Fruit fly (Drosophila melanogaster): ENCODE measurements around the gene CG5866.

The CG5866 gene

DNA sequence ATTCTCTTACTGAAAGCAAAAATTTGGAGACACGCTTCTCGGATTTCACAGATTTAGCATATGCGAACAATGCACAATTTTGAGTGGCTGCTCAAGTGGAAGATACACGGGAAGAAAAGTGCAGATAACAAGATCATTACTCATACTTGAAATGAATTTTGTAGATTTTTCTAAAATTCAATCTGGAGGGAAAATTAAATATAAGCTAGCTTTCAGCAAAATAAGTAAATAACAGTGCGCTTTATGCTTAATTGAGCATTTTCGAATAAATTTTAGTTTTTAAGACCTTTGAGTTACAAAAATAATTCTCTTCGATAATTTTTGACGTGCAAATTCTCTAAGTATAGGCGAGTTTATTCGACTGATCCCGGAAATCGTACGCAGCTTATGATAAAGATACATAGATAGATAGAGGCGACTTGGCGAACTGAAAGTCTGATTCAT, 14.8 kb upstream of the CG5866 start (continued):
- TF ChIP-seq luna (GFP tag; optimal IDR thresholded peaks at IDR 0.05): no peak
- TF ChIP-seq jumu (GFP tag; optimal IDR thresholded peaks at IDR 0.05): peak; percentile 2
- peak in 1 of 2 experiments; percentile 61 for TF ChIP-seq eve (GFP tag; optimal IDR thresholded peaks at IDR 0.05)
- TF ChIP-seq mirr (GFP tag; optimal IDR thresholded peaks at IDR 0.05): no peak
- peak; percentile 56 for TF ChIP-seq nau (GFP tag; optimal IDR thresholded peaks at IDR 0.05)
- peak; percentile 48 for TF ChIP-seq Ada2b (GFP tag; IDR thresholded peaks at IDR 0.05)
- no peak for TF ChIP-seq Side (GFP tag; optimal IDR thresholded peaks at IDR 0.05)
- peak; percentile 76 for TF ChIP-seq gem (tag; optimal IDR thresholded peaks at IDR 0.05)
- no peak for TF ChIP-seq ATbp (GFP tag; optimal IDR thresholded peaks at IDR 0.05)
- TF ChIP-seq bcd (GFP tag; optimal IDR thresholded peaks at IDR 0.05): peak; percentile 45
- TF ChIP-seq Awh (GFP tag; IDR thresholded peaks at IDR 0.05): no peak
- TF ChIP-seq Lim3 (GFP tag; IDR thresholded peaks at IDR 0.05): no peak
- TF ChIP-seq gcm2 (GFP tag; optimal IDR thresholded peaks at IDR 0.05): no peak
- no peak for TF ChIP-seq CG3163 (GFP tag; optimal IDR thresholded peaks at IDR 0.05)
- no peak for TF ChIP-seq mld (GFP tag; IDR thresholded peaks at IDR 0.05; ENCODE audit: partially characterized antibody)
- TF ChIP-seq br (optimal IDR thresholded peaks at IDR 0.05): no peak
- TF ChIP-seq bowl (GFP tag; IDR thresholded peaks at IDR 0.05): no peak
- TF ChIP-seq Lhr (GFP tag; optimal IDR thresholded peaks at IDR 0.05): no peak
- TF ChIP-seq CG17359 (tag; optimal IDR thresholded peaks at IDR 0.05): peak; percentile 61
- no peak for TF ChIP-seq CG11398 (GFP tag; optimal IDR thresholded peaks at IDR 0.05)
- no peak for TF ChIP-seq tio (GFP tag; optimal IDR thresholded peaks at IDR 0.05)
- TF ChIP-seq CG7271 (tag; optimal IDR thresholded peaks at IDR 0.05): no peak
- TF ChIP-seq CG34422 (GFP tag; IDR thresholded peaks at IDR 0.05): peak; percentile 24; the same call in 1 of the 3 replicates
- peak; percentile 47 for TF ChIP-seq Six4 (GFP tag; optimal IDR thresholded peaks at IDR 0.05)
- TF ChIP-seq klu (GFP tag; IDR thresholded peaks at IDR 0.05): no peak
- no peak for TF ChIP-seq CG7357 (GFP tag; IDR thresholded peaks at IDR 0.05)
- no peak for TF ChIP-seq oc (tag; optimal IDR thresholded peaks at IDR 0.05)
- TF ChIP-seq CG2889 (GFP tag; IDR thresholded peaks at IDR 0.05): no peak
- no peak for TF ChIP-seq sd (tag; optimal IDR thresholded peaks at IDR 0.05)
- no peak for TF ChIP-seq bbx (GFP tag; IDR thresholded peaks at IDR 0.05; ENCODE audit: partially characterized antibody)
- TF ChIP-seq CG10209 (GFP tag; optimal IDR thresholded peaks at IDR 0.05): no peak
- no peak for TF ChIP-seq CG12659 (GFP tag; optimal IDR thresholded peaks at IDR 0.05)
- TF ChIP-seq CG5245 (GFP tag; optimal IDR thresholded peaks at IDR 0.05): peak; percentile 36
- TF ChIP-seq bab2 (GFP tag; optimal IDR thresholded peaks at IDR 0.05): peak; percentile 58
- peak; percentile 69 for TF ChIP-seq Blimp-1 (GFP tag; optimal IDR thresholded peaks at IDR 0.05)
- no peak for TF ChIP-seq CG8089 (GFP tag; optimal IDR thresholded peaks at IDR 0.05)
- no peak for TF ChIP-seq BtbVII (GFP tag; optimal IDR thresholded peaks at IDR 0.05)
- peak; percentile 30 for TF ChIP-seq ind (GFP tag; optimal IDR thresholded peaks at IDR 0.05)
- no peak for TF ChIP-seq eyg (GFP tag; optimal IDR thresholded peaks at IDR 0.05)
- no peak for TF ChIP-seq CG18619 (GFP tag; optimal IDR thresholded peaks at IDR 0.05)
- TF ChIP-seq wdn (GFP tag; IDR thresholded peaks at IDR 0.05): no peak
- no peak for TF ChIP-seq Chrac-16 (GFP tag; optimal IDR thresholded peaks at IDR 0.05)
- no peak for TF ChIP-seq zen2 (GFP tag; IDR thresholded peaks at IDR 0.05; ENCODE audit: partially characterized antibody)
- TF ChIP-seq Fer1 (GFP tag; optimal IDR thresholded peaks at IDR 0.05): peak; percentile 54
- TF ChIP-seq Antp (GFP tag; optimal IDR thresholded peaks at IDR 0.05): peak; percentile 12
- no peak for TF ChIP-seq pum (GFP tag; optimal IDR thresholded peaks at IDR 0.05)
- no peak for TF ChIP-seq gro (GFP tag; optimal IDR thresholded peaks at IDR 0.05)
- no peak for TF ChIP-seq CG12391 (tag; optimal IDR thresholded peaks at IDR 0.05)
